Fruit fly (Drosophila melanogaster): ENCODE data around the gene CG42331.

CG42331 gene

dm6 chr3R:24810844-24811625, 39.1 kb downstream of the CG42331 start (continued):
- TF ChIP-seq Sox102F (GFP tag; optimal IDR thresholded peaks at IDR 0.05) (no peak), CG31627 (GFP tag; optimal IDR thresholded peaks at IDR 0.05) (peak; percentile 86), eg (GFP tag; IDR thresholded peaks at IDR 0.05) (peak; percentile 98), achi (GFP tag; optimal IDR thresholded peaks at IDR 0.05) (peak; percentile 87), CG15336 (GFP tag; IDR thresholded peaks at IDR 0.05) (peak; percentile 90), CG6808 (GFP tag; optimal IDR thresholded peaks at IDR 0.05) (no peak), CG6792 (GFP tag; optimal IDR thresholded peaks at IDR 0.05) (peak; percentile 86), Hr39 (GFP tag; optimal IDR thresholded peaks at IDR 0.05) (peak; percentile 88), CG32006 (GFP tag; optimal IDR thresholded peaks at IDR 0.05) (peak; percentile 96), ss (GFP tag; optimal IDR thresholded peaks at IDR 0.05) (peak in 1 of 2 experiments; percentile 67), esn (GFP tag; optimal IDR thresholded peaks at IDR 0.05) (peak; percentile 90), CG8119 (GFP tag; IDR thresholded peaks at IDR 0.05) (peak; percentile 92), CG8319 (GFP tag; optimal IDR thresholded peaks at IDR 0.05) (peak; percentile 65), salr (GFP tag; optimal IDR thresholded peaks at IDR 0.05) (peak in 1 of 2 experiments; percentile 91), Hr38 (GFP tag; optimal IDR thresholded peaks at IDR 0.05) (peak; percentile 30), topi (GFP tag; optimal IDR thresholded peaks at IDR 0.05) (peak; percentile 83), spab (GFP tag; optimal IDR thresholded peaks at IDR 0.05) (peak; percentile 81), CG10669 (GFP tag; optimal IDR thresholded peaks at IDR 0.05) (no peak), Smox (GFP tag; optimal IDR thresholded peaks at IDR 0.05) (no peak), CG11294 (GFP tag; IDR thresholded peaks at IDR 0.05) (peak; percentile 94), Gug (GFP tag; IDR thresholded peaks at IDR 0.05) (peak; percentile 95), Eip93F (GFP tag; optimal IDR thresholded peaks at IDR 0.05) (no peak), fd85E (GFP tag; optimal IDR thresholded peaks at IDR 0.05) (peak; percentile 52), CG3919 (GFP tag; optimal IDR thresholded peaks at IDR 0.05) (peak; percentile 91), Sox14 (GFP tag; optimal IDR thresholded peaks at IDR 0.05) (peak; percentile 94), fkh (GFP tag; optimal IDR thresholded peaks at IDR 0.05) (peak; percentile 80), CG3032 (tag; optimal IDR thresholded peaks at IDR 0.05) (peak; percentile 85)

dm6 chr3R:24812394-24812793, 40.4 kb downstream of the CG42331 start:
- no peak for TF ChIP-seq Hr38 (GFP tag; optimal IDR thresholded peaks at IDR 0.05)
- TF ChIP-seq CG9139 (GFP tag; optimal IDR thresholded peaks at IDR 0.05), result no peak
- TF ChIP-seq Ets96B (tag; optimal IDR thresholded peaks at IDR 0.05), result no peak
- no peak for TF ChIP-seq Gug (GFP tag; IDR thresholded peaks at IDR 0.05)
- no peak for TF ChIP-seq CG8319 (GFP tag; optimal IDR thresholded peaks at IDR 0.05)
- no peak for TF ChIP-seq svp (GFP tag)
- TF ChIP-seq Hr39 (GFP tag; optimal IDR thresholded peaks at IDR 0.05), result no peak
- TF ChIP-seq CG10669 (GFP tag; optimal IDR thresholded peaks at IDR 0.05), result no peak
- no peak for TF ChIP-seq CG7368 (GFP tag; optimal IDR thresholded peaks at IDR 0.05)
- TF ChIP-seq CG3919 (GFP tag; optimal IDR thresholded peaks at IDR 0.05), result no peak
- TF ChIP-seq Ets21C (GFP tag; optimal IDR thresholded peaks at IDR 0.05), result no peak
- no peak for TF ChIP-seq spab (GFP tag; optimal IDR thresholded peaks at IDR 0.05)

- TF ChIP-seq CG6163 (GFP tag; IDR thresholded peaks at IDR 0.05), result 0 out of 3 replicates have a peak, but pooled peaks have one; percentile 10
- peak; percentile 49 for TF ChIP-seq Eip78C (GFP tag)
- TF ChIP-seq CG6854 (GFP tag; optimal IDR thresholded peaks at IDR 0.05), result no peak
- no peak for TF ChIP-seq net (GFP tag; optimal IDR thresholded peaks at IDR 0.05)
- peak; percentile 55 for TF ChIP-seq fkh (GFP tag; optimal IDR thresholded peaks at IDR 0.05)
Observed at dm6 chr3R:24812987-24813636, 41.1 kb downstream of the CG42331 start.
